Worm (Caenorhabditis elegans): ENCODE data around the gene C05B5.12.

DNA sequence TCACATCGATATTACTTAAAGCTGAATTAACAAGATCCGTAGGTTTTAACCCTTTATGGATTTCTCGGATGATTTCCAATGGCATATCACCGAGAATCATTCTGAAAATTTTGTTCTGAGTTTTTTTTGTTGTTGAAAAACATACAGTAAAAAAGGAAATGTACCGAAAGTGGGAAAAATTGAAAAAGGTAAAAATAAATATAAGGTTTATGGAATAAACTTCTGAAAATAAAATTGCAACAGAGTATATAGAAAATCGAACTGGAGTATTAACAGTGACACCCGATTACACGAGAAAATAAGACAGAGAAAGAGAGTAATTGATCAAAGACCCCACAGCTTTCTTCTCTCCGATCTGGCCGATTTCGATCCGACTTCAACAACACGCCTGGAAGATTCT lies 35.3 kb upstream of the C05B5.12 start, which contains the start of gene K03H1.11:
- TF ChIP-seq egl-27 (tag; optimal IDR thresholded peaks at IDR 0.05): no peak
- TF ChIP-seq blmp-1 (tag; optimal IDR thresholded peaks at IDR 0.05; ENCODE audit: insufficient read depth): no peak
- TF ChIP-seq dmd-4 (tag; optimal IDR thresholded peaks at IDR 0.05): no peak
- TF ChIP-seq ceh-82 (tag; optimal IDR thresholded peaks at IDR 0.05): no peak
- TF ChIP-seq snpc-4 (tag; optimal IDR thresholded peaks at IDR 0.05): no peak
- TF ChIP-seq nhr-11 (tag; optimal IDR thresholded peaks at IDR 0.05): no peak
- no peak for TF ChIP-seq unc-62 (GFP tag; optimal IDR thresholded peaks at IDR 0.05)
- TF ChIP-seq elt-3 (tag; optimal IDR thresholded peaks at IDR 0.05): no peak
- TF ChIP-seq lin-39 (tag; optimal IDR thresholded peaks at IDR 0.05): no peak
- no peak for TF ChIP-seq ama-1 (optimal IDR thresholded peaks at IDR 0.05)
- no peak for TF ChIP-seq sma-9 (GFP tag; optimal IDR thresholded peaks at IDR 0.05)
- no peak for TF ChIP-seq sma-9 (tag; optimal IDR thresholded peaks at IDR 0.05)
- no peak for TF ChIP-seq fos-1 (tag; optimal IDR thresholded peaks at IDR 0.05)
- no peak for TF ChIP-seq lin-11 (tag; optimal IDR thresholded peaks at IDR 0.05)
